Fruit fly (Drosophila melanogaster) ovary, adult (tissue): ENCODE measurements around the gene otu.
A peak's percentile ranks its signal among the peaks of the same experiment; 100 is the strongest.

Experiments used
- CG17801 ChIP-seq: fragments of 200-800 bp; optimal IDR thresholded peaks from 2 replicates; lab custom pipeline; 2019; ENCODE audit warnings: missing biosample characterization, mild to moderate bottlenecking, missing genetic modification characterization, moderate library complexity; ENCODE audit not compliant: partially characterized antibody

Gene otu

DNA sequence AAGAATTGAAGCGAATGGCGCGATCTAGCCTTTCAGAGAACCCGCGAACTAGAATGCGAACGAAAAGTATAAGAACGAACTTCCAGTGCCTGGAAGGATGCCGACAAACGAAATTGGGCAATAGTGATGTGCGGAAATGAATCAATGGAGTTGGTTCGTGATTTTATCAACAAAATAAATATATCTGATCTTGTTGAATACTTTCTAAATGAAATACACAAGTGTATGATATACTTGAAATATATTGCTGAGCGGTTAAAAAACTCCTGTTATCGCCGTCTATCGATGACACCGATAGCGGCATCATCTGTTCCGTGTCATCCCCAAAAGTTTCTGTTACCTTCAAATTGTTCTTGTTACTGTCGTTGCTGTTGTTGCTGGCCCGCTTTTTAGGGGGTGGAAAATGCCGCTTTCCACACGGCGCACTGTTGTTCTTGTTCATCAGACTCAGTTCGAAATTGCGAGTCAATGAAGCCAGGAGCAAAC, at the start of gene otu:
TSS of gene otu (minus strand) at position 51 of the 486 bp plus-strand sequence.
- no peak for TF ChIP-seq CG17801

DNA sequence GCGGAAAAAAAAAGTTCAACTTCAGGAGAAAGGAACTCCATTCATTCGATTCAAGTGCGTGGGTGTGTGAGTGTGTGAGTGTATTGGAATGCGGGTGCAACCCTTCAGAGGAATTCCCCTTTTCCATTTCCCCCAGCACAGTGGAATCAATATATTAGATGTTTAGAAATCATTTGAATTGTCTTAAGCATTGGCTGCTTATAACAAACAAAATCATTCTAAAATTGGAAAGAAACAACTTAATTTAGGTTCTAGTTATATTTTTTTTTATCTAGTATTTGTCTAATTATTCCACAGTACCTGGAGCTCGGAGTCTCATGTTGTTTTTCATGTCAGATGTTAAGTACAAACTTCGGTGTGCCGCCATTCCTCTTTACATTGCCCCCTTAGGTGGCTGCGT, 49.7 kb upstream of the otu start:
- TF ChIP-seq CG17801 = no peak

DNA sequence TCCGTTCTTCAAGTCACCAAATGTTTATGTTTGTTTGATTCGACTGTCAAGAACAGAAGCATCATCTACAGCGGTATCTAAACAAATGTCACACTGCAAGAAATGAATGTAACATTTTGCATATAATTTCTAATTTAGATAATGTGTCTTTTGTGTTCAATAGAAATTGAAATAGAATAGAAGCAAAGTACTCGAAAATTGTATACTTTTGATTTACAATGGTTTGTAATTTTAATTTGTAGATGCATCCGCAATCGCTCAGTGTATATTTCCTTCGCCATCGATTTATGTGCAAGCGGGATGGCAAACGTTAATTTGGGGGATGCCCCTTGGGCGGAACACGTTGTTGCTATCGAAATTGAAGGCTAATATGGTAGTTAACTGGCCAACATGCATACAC, 48.8 kb upstream of the otu start:
- no peak for TF ChIP-seq CG17801

DNA sequence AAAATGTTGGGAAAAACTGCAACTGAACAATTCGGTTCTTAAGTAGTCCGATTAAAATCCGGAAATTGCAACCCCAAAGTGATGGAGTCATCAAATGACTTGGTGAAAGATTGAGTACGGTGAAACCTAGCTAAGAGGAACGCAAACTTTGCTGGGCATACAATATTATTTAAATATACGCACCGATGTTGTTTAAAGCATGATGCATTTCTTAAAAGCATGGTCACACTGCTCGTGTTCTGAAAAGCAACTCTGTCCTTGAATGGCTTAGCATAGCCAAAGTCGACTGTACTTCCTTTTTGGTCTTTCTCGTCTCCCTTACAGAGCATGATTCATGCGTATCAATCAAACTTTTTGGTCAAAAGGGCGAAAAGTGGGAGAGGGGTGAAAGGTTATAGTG, 47.3 kb upstream of the otu start:
- TF ChIP-seq CG17801 = no peak

DNA sequence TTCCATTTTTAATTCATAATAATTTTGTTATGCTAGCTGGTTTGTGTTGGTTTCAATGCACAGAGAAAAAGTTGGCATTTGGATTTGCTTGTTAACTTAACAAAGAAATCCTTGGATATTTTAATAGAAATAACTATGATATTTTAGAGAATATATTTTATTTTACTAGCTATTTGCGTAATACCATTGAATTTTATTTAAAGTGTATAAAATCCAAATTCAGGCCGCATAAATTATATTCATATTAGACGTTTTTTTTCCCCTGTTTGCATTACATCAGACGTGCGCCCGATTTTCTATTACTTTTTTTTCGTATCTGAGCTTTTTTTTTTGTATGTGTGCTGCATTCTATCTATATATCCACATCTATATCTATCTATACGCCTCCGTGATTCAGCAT, 45.4 kb upstream of the otu start:
- no peak for TF ChIP-seq CG17801

DNA sequence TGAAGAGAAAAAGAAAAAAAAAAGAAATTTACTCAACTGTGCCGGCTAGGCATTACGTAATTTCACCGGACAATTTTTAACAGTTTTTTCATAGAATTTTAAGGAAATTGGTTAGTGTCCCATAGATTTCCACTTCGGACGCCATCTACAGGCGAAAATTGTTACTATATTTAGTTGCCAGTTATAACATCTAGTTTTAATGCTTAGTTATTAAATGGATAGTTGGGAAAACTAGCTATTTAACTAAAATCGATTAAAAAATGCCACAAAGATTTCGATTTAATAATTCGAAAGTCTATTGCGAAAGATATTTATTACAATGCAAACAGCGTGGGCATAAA, 45.0 kb upstream of the otu start:
- TF ChIP-seq CG17801 = no peak

DNA sequence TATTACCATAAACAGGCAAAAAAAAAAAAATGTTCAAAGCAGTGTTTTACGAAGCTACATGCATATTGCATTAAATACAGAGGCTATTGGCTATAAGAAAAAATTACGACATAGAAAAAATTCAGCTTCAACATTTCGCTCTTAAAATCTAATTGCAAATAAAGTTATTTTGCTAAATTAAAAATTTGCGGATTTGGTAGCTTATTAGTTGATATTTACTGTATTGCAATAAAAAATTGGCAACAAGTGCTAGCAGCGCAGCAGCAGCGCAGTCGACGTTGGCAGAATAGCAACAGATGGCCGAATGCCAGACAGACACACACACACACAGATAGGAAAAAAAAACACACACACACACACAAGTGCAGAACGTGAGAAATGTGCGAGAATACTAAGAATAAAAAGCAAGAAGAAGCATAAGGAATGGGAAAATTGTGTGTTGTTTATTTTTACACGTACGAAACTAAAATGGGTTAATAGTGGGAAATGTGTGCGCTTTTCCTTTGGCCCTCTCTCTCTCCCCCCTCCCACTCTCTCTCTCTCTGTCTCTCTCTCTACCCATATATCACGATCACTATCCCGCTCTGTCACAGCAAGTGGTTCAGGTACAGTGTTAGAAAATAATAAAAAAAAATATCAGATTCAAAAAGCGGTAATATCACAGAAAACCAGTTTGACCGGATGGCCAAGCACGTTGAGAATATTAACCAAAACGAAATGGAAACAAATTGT, 44.4 kb upstream of the otu start:
- peak; percentile 91 for TF ChIP-seq CG17801

DNA sequence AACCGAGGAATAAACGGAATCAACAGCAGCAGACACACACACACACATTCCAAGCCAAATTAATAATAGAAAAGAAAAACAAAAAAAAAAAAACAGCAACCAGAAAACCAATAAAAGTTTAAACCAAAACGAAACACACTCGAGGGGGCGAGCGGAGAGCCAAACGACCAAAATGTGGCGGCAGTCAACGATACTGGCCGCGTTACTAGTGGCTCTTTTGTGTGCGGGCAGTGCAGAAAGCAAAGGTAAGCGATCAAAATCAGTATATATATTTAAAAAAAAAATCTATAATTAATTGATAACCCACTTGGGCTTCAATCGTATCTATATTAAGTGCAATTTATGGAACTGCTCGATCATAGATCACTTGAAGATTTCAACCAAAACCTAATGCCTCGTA, 42.4 kb upstream of the otu start:
- TF ChIP-seq CG17801 = no peak

DNA sequence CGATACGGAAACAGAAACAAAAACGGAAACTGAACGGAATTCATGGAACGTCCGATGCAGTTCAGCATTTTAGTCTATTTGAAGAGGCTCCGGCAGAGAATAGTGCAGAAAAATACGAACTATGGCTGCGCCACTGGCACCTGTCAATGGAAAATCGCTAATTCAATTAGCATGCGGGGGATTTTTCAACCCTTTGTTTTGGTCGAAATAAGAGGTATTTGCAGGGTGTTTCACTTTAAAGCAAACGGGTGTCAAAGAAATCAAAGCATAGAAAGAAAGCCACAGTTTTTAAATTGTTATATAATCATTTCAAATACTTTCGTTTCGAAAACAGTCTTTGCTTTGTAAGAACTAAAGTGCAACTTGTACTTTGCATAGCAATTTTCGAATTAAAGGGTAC, 40.3 kb upstream of the otu start, which contains the start of gene PIP82:
TSS of gene PIP82 (minus strand) at position 101 of the 400 bp plus-strand sequence.
- TF ChIP-seq CG17801 = no peak

DNA sequence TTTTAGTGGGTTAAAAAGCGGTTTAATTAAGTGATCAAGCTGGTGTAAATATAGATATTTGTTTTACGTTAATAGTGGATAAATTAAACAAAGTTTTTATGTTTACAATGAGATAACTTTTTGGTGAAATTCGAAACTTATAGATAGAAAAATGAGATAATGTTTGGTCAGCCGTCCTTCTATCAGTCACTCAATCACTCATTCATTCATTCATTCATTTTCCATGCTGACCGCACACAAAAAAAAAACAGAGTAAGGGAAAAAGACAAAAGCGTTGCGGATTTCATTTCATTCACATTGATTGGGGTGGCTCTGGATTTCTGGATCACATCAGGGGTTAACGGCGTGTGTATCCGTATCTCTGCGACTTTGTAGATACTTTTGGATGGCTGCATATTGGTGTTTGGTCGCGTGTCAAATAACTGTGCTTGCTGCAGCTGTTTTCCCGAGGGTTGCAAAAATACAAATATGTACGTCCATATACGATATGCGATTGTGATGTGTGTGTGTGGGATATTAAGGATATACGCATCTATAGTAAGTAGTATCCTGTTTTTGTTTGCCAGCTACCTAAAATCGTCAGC, 34.3 kb upstream of the otu start:
- no peak for TF ChIP-seq CG17801

DNA sequence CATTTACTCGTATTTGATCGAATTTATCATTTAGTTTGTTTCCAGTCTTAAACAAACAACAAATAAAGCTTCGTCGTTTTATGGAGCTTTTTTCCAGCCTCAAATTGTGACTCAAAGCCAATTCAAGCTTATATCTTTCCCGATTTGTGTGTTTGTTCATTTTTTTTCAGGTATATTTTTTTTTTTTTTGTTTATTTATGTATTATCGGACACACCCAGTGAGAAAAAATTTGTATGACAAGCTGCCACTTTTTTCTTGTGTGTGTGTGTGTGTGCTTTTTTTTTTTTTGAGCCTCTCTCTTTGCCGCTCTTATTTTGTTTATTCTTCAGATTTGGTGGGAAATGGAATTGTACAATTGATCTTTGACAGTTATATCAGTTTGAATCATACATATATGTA, 33.2 kb upstream of the otu start:
- TF ChIP-seq CG17801 = no peak

DNA sequence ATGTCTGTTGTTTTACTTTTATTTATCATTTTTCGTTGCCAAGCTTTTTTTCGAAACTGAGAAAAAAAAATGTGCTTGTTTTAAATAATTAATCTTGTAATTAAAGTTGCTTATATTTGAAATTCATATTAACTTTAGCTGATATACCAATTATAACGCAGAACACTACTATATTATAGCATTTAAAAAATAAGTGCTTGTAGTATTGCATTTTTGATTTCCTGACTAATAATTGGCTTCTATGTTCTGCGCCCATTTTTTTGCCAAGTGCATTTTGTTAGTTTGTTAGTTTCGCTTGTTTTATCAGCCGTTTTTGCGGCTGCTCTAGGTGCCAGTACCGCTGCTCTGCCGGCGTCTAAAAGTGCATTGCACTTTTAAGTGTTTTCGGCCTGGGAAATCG, 32.2 kb upstream of the otu start:
- TF ChIP-seq CG17801 = peak; percentile 67

DNA sequence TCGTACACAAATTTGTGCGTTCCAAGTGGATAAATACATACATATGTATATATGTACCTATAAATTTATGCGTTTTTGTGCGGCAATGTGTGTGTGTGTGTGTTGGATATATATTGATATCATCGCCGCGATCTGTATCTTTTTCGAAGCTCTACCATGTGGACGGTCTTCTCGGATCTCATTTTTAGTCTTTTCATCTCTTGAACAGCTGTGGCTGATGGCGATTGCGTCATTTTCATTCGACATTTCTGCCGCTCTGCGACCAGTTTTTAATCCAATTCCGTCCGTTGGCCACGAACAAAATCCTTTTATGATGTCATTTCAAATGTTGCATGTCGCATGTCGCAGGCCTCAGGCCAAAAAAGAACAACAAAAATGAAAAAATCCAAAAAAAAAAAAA, 31.2 kb upstream of the otu start:
- TF ChIP-seq CG17801 = no peak

DNA sequence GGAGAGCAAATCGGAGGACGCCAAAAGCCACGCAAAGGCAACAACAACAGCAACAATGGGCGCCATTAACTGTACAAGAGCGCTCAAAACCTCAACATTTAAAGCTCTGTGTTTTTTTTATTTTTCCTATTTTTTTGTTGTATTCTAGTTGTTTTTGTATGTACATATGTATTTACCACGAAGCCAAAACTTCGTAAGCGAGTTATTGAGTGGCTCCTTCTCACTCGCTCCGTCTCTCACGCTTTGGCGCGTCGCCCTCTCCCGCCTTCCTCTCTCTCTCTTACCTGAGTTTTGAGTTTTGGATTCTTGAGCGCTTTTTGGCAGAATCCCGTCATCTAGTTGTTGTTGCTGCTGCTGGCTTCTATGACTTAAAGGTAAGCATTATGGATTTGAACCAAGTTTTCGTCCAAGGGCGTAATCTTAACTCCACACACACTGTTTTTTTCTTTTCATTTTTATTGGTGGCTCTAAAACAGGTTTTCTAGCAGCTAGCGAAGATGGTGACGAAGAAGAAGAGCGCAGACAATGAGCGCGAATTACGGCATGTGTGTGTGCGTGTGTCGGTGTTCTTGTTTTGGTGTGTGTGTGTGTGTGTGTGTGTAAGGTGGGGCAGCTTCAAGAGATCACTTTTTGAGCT, 28.8 kb upstream of the otu start:
- TF ChIP-seq CG17801 = no peak

DNA sequence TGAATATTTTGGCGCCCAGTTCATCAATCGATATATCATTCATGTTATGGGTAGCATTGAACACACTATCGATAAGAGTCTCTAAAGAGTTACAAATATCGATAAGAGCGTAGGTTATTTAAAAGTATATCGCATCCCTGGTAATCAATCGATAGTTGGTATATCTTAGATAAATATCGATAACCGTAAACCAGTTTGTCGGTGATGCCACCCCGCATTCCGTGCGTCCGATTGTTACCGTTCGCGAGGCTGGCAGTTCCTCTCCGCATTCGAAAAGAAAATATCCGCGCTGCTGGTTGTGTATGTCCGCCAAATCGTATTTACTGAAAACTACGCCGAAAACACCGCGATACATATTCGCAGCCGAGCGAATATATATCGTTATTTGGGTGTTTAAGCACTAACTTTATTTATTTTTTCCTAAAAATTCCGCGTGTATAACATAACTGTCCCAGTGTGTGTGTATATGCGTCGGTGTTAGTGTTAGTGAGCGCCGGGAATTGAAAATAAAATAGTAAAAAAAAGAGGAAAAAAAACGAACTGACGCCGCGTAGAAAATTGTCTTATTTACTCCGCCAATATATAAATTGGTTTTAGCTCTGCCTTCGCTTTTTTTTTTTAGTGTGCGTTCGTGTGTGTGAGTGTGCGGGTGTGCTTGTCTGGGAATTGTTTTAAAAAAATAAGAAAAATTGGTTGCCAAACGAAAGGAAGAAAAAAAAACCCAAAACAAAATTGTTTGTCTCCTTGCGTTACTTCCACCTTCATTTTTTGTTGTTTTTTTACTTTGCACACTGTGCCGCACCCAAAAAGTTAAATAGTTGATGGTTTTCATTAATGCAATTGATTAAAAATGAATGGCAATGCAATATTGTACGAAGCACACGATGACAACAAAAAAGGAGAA, 28.0 kb upstream of the otu start, which contains the start of gene Nrg:
TSS of gene Nrg (plus strand) at position 253 of the 904 bp plus-strand sequence.
- TF ChIP-seq CG17801 = peak; percentile 75

DNA sequence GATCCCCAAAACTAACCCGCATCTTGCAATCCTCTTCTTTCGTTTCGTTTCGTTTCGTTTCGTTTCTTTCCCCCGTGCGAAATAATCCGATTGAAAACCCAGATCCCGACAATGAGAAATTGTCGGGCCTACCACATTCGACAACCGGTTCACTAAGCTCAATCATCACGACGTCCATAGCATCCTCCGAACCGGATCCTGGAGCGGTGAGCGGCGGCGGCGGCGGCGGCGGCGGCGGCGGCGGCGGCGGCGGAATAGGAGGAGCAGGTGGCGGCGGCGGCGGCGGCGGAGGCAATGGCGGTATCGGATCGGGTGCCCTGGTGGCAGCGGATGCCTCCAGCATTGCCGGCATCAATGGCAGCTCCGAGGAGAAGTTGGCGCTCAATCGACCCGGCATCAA, 22.9 kb upstream of the otu start:
- TF ChIP-seq CG17801 = no peak

DNA sequence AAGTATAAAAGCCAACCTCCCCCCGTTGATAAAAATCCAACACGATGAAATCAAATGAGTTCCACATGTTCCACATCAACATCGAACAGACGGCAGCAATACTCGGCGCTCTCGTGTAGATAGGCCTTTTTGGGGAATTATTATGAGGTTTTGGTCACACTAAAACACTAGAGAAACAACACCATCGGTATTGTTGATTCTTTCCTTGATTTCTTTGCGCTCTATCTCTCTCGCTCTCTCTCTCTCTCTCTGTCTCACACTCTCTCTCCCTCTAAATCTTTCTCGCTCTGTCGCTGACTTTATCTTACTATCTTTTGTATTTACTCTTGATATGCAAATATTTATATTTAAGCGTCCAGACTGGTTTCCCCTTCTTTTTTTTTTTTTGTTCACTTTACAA, 21.4 kb upstream of the otu start:
- TF ChIP-seq CG17801 = no peak
